Worm (Caenorhabditis elegans): ENCODE results near the gene F58F9.6.

Gene F58F9.6

DNA sequence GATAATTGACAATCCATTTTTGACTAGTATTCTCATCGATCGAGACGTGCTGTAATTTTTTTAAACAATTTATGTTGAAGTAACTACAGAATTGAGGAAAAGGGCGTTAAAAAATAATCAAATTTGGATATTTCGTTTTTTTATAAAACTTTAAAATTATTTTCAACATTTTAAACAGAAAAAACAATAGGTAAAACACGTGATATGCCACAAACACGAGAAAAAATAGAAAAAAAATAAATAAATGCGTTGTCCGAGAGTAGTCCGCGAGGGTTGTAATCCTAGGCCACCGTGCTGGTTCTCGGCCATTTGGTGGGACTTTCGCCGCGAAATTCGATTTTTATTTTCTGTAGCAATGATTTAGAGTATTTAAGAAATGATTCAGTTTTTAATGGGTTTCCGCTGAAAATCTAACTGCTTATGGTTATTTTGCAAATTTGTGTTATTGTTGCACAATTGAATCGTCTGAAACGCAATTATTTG, 31.1 kb downstream of the F58F9.6 start, which contains the start of gene C49A9.10 (continued):
- TF ChIP-seq chd-7 (tag; optimal IDR thresholded peaks at IDR 0.05) (no peak), mcd-1 (GFP tag; IDR thresholded peaks at IDR 0.05) (peak; percentile 81), pbrm-1 (GFP tag; IDR thresholded peaks at IDR 0.05) (peak; percentile 60; the same call in 1 of the 2 replicates), D2030.7 (GFP tag; IDR thresholded peaks at IDR 0.05) (peak; percentile 45; the same call in 1 of the 2 replicates), nhr-179 (tag; optimal IDR thresholded peaks at IDR 0.05) (no peak), ceh-58 (GFP tag; IDR thresholded peaks at IDR 0.05) (no peak), madf-8 (GFP tag; conservative IDR thresholded peaks at IDR 0.05) (peak; percentile 31; the same call in 1 of the 2 replicates), egl-44 (GFP tag; IDR thresholded peaks at IDR 0.05) (no peak), bed-1 (GFP tag; IDR thresholded peaks at IDR 0.05) (no peak), T07F8.4 (tag; optimal IDR thresholded peaks at IDR 0.05) (peak; percentile 2), akir-1 (GFP tag; optimal IDR thresholded peaks at IDR 0.05) (peak; percentile 60), sptf-2 (GFP tag; optimal IDR thresholded peaks at IDR 0.05) (no peak), nhr-80 (tag; optimal IDR thresholded peaks at IDR 0.05) (peak; percentile 3), nfya-2 (GFP tag; IDR thresholded peaks at IDR 0.05) (no peak), T26A5.8 (tag; optimal IDR thresholded peaks at IDR 0.05) (no peak), hmg-20 (GFP tag; IDR thresholded peaks at IDR 0.05) (peak; percentile 65), ccch-3 (GFP tag; optimal IDR thresholded peaks at IDR 0.05) (no peak), F52B5.7 (tag; optimal IDR thresholded peaks at IDR 0.05) (no peak), snpc-4 (GFP tag; optimal IDR thresholded peaks at IDR 0.05) (peak; percentile 81), snpc-4 (tag; optimal IDR thresholded peaks at IDR 0.05) (peak; percentile 54 to 92 (median 88)), mxl-1 (tag; optimal IDR thresholded peaks at IDR 0.05) (no peak), nfya-1 (tag; optimal IDR thresholded peaks at IDR 0.05; ENCODE audit: borderline replicate concordance, insufficient read depth) (no peak), egl-18 (GFP tag; IDR thresholded peaks at IDR 0.05) (no peak), repo-1 (tag; optimal IDR thresholded peaks at IDR 0.05) (no peak), F22D6.2 (tag; optimal IDR thresholded peaks at IDR 0.05) (peak; percentile 79), B0336.3 (GFP tag; IDR thresholded peaks at IDR 0.05) (no peak), aptf-2 (GFP tag; conservative IDR thresholded peaks at IDR 0.05) (peak; percentile 46; the same call in 1 of the 2 replicates), lin-40 (tag; optimal IDR thresholded peaks at IDR 0.05) (peak; percentile 74), egrh-3 (GFP tag; IDR thresholded peaks at IDR 0.05) (no peak), rcor-1 (GFP tag; IDR thresholded peaks at IDR 0.05) (peak; percentile 73), hlh-12 (tag; optimal IDR thresholded peaks at IDR 0.05) (no peak), F37B4.10 (GFP tag; IDR thresholded peaks at IDR 0.05) (no peak), gei-17 (GFP tag; optimal IDR thresholded peaks at IDR 0.05) (no peak), B0019.2 (GFP tag; conservative IDR thresholded peaks at IDR 0.05) (no peak), Y53G8AR.9 (GFP tag; conservative IDR thresholded peaks at IDR 0.05) (0 out of 2 replicates have a peak, but pooled peaks have one; percentile 49), C17E4.6 (GFP tag; IDR thresholded peaks at IDR 0.05) (no peak), fkh-3 (tag; optimal IDR thresholded peaks at IDR 0.05) (no peak), mes-4 (tag; optimal IDR thresholded peaks at IDR 0.05) (no peak), him-1 (tag; optimal IDR thresholded peaks at IDR 0.05) (peak; percentile 77), madf-10 (tag; optimal IDR thresholded peaks at IDR 0.05) (peak; percentile 54), mel-28 (tag; optimal IDR thresholded peaks at IDR 0.05; ENCODE audit: borderline replicate concordance) (no peak), bed-2 (GFP tag; IDR thresholded peaks at IDR 0.05) (peak; percentile 83), nhr-90 (tag; optimal IDR thresholded peaks at IDR 0.05) (no peak), zim-3 (tag; optimal IDR thresholded peaks at IDR 0.05) (no peak), ceh-91 (GFP tag; IDR thresholded peaks at IDR 0.05) (0 out of 2 replicates have a peak, but pooled peaks have one; percentile 37), sea-2 (GFP tag; IDR thresholded peaks at IDR 0.05) (no peak), snpc-1.3 (tag; optimal IDR thresholded peaks at IDR 0.05; ENCODE audit: insufficient read depth) (no peak), B0261.1 (tag; optimal IDR thresholded peaks at IDR 0.05) (no peak), lsl-1 (GFP tag; optimal IDR thresholded peaks at IDR 0.05) (peak; percentile 47), atf-7 (tag; optimal IDR thresholded peaks at IDR 0.05) (peak; percentile 53)

Measured in whole organism, young adult.